Worm (Caenorhabditis elegans): ENCODE results near the gene srj-9.

Gene srj-9

DNA sequence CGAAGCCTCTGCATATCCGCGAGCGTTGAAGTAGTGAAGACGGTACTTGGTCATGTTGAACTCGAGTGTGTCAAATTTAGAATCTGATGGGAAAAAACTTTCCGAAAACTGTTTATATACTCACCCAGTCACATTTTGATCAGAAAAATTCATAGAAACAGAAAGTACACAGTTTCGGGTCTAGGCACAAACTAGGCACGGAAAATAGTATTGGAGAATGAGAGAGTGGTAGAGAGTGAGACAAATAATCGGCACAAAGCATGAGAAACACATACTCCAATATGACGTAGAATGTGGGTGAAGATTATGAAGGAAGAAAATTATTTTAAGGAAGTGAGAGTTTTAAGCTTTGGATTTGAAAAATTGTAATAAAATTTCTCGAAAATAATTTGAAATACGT, 36.7 kb downstream of the srj-9 start, which contains the start of gene gst-33:
gst-33 (minus strand) TSS at position 127 of the 400 bp plus-strand sequence.
- TF ChIP-seq nhr-76 (tag; optimal IDR thresholded peaks at IDR 0.05) (no peak), ceh-43 (GFP tag; optimal IDR thresholded peaks at IDR 0.05) (no peak), lsy-2 (tag; optimal IDR thresholded peaks at IDR 0.05) (no peak), sem-2 (GFP tag; optimal IDR thresholded peaks at IDR 0.05) (no peak), nhr-2 (tag; optimal IDR thresholded peaks at IDR 0.05) (no peak), ceh-83 (GFP tag; optimal IDR thresholded peaks at IDR 0.05) (no peak), blmp-1 (tag; optimal IDR thresholded peaks at IDR 0.05) (no peak), mab-5 (tag; optimal IDR thresholded peaks at IDR 0.05) (no peak), zip-8 (tag; optimal IDR thresholded peaks at IDR 0.05) (no peak), unc-120 (tag; optimal IDR thresholded peaks at IDR 0.05; ENCODE audit: poor library complexity, severe bottlenecking) (no peak), hlh-1 (tag; optimal IDR thresholded peaks at IDR 0.05) (no peak), lin-32 (GFP tag; optimal IDR thresholded peaks at IDR 0.05) (no peak)

DNA sequence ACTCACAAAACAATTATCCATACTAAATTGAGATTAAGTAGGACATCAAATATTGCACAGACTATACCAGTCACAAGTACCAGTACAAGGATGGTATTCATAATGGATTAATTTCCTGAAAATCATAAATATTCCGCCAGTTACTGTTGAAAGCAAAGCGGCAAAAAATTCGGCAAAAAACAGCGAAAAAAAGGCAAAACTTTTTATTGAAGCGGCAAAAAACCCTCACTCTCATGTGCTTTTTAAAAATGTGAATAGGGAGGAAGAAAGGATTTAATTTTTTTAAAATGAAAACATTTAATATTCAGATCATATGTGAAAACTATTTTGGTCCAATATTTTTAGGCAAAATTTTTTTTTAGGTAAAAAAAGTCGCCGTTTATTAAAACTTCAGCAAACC, 39.0 kb downstream of the srj-9 start, which contains the start of gene srbc-29:
srbc-29 (minus strand) TSS at position 101 of the 400 bp plus-strand sequence.
- TF ChIP-seq bed-3 (GFP tag; optimal IDR thresholded peaks at IDR 0.05), result no peak
- TF ChIP-seq elt-3 (tag; optimal IDR thresholded peaks at IDR 0.05), result no peak
- TF ChIP-seq tbx-8 (GFP tag; optimal IDR thresholded peaks at IDR 0.05), result no peak
- no peak for TF ChIP-seq M03D4.4 (tag; optimal IDR thresholded peaks at IDR 0.05)
- TF ChIP-seq ceh-83 (GFP tag; optimal IDR thresholded peaks at IDR 0.05), result no peak
- no peak for TF ChIP-seq blmp-1 (tag; optimal IDR thresholded peaks at IDR 0.05)
- no peak for TF ChIP-seq zip-8 (tag; optimal IDR thresholded peaks at IDR 0.05)
- TF ChIP-seq sptf-1 (tag; optimal IDR thresholded peaks at IDR 0.05), result no peak
- no peak for TF ChIP-seq ztf-11 (tag; optimal IDR thresholded peaks at IDR 0.05)
- no peak for TF ChIP-seq nhr-76 (tag; optimal IDR thresholded peaks at IDR 0.05)
- TF ChIP-seq unc-120 (tag; optimal IDR thresholded peaks at IDR 0.05; ENCODE audit: poor library complexity, severe bottlenecking), result no peak
- no peak for TF ChIP-seq mls-2 (tag; optimal IDR thresholded peaks at IDR 0.05)
- no peak for TF ChIP-seq lin-32 (GFP tag; optimal IDR thresholded peaks at IDR 0.05)
- no peak for TF ChIP-seq nhr-12 (tag; optimal IDR thresholded peaks at IDR 0.05)
- TF ChIP-seq mep-1 (tag; optimal IDR thresholded peaks at IDR 0.05), result no peak

DNA sequence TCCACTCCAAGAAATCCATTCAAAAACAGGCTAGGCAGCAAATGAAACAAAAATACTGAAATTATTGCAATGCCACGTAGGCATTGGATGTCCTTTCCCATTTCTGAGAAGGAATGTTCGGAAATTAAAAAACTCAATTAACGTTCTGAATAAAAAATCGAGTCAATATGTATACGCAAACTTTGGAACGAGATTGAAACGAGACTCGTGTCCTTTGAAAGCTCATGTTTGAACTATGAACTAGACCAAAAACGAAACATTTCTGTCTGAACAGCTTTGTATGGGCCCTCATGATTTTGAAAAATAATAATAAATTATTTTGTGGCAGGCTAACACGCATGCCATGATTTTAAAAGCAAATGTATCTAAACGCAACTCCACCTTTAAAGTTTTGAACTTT, 43.3 kb downstream of the srj-9 start, which contains the start of gene oac-2:
oac-2 (minus strand) TSS at position 101 of the 400 bp plus-strand sequence.
- TF ChIP-seq ceh-39 (tag; optimal IDR thresholded peaks at IDR 0.05) (no peak), flh-1 (GFP tag; optimal IDR thresholded peaks at IDR 0.05) (no peak), ceh-83 (GFP tag; optimal IDR thresholded peaks at IDR 0.05) (no peak), mls-2 (tag; optimal IDR thresholded peaks at IDR 0.05) (no peak), lin-13 (tag; optimal IDR thresholded peaks at IDR 0.05) (no peak), zip-8 (tag; optimal IDR thresholded peaks at IDR 0.05) (no peak), nhr-76 (tag; optimal IDR thresholded peaks at IDR 0.05) (no peak), bed-3 (GFP tag; optimal IDR thresholded peaks at IDR 0.05) (no peak), nhr-237 (tag; optimal IDR thresholded peaks at IDR 0.05) (no peak), unc-120 (tag; optimal IDR thresholded peaks at IDR 0.05; ENCODE audit: poor library complexity, severe bottlenecking) (no peak), mab-5 (tag; optimal IDR thresholded peaks at IDR 0.05) (no peak), unc-39 (tag; optimal IDR thresholded peaks at IDR 0.05) (no peak), sem-2 (GFP tag; optimal IDR thresholded peaks at IDR 0.05) (no peak), pha-4 (tag; optimal IDR thresholded peaks at IDR 0.05) (no peak), lin-32 (GFP tag; optimal IDR thresholded peaks at IDR 0.05) (no peak), cnd-1 (tag; optimal IDR thresholded peaks at IDR 0.05) (no peak), M03D4.4 (tag; optimal IDR thresholded peaks at IDR 0.05) (no peak), unc-62 (GFP tag; optimal IDR thresholded peaks at IDR 0.05) (no peak), sptf-1 (tag; optimal IDR thresholded peaks at IDR 0.05) (no peak), lsy-2 (tag; optimal IDR thresholded peaks at IDR 0.05) (no peak)

DNA sequence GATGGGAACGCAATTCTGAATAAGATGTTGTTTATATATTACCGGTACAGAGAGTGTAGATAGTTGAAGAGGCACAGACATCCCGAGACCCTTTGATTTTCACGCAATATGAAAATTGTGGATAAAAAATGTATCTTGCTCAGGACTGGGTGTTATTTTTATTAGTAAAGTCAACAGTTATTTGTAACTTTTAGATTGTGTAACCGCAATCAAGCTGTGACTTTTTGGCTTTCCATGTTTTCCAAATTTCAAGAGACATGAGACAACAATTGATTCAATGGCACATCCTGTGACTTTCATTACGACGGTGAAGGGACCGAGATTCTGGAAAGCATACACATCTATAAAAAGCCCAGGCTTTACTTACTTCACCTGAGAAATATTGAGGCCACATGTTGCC, 44.5 kb downstream of the srj-9 start:
- TF ChIP-seq mls-2 (tag; optimal IDR thresholded peaks at IDR 0.05), result no peak
- no peak for TF ChIP-seq lin-13 (tag; optimal IDR thresholded peaks at IDR 0.05)
- TF ChIP-seq sptf-1 (tag; optimal IDR thresholded peaks at IDR 0.05), result no peak
- TF ChIP-seq hlh-1 (tag; optimal IDR thresholded peaks at IDR 0.05), result no peak
- no peak for TF ChIP-seq lin-32 (GFP tag; optimal IDR thresholded peaks at IDR 0.05)
- no peak for TF ChIP-seq nhr-237 (tag; optimal IDR thresholded peaks at IDR 0.05)
- TF ChIP-seq cnd-1 (tag; optimal IDR thresholded peaks at IDR 0.05), result no peak
- TF ChIP-seq tbx-8 (GFP tag; optimal IDR thresholded peaks at IDR 0.05), result no peak
- no peak for TF ChIP-seq unc-120 (tag; optimal IDR thresholded peaks at IDR 0.05; ENCODE audit: poor library complexity, severe bottlenecking)
- no peak for TF ChIP-seq mab-5 (tag; optimal IDR thresholded peaks at IDR 0.05)
- TF ChIP-seq unc-39 (tag; optimal IDR thresholded peaks at IDR 0.05), result no peak
- TF ChIP-seq mep-1 (tag; optimal IDR thresholded peaks at IDR 0.05), result no peak
- no peak for TF ChIP-seq M03D4.4 (tag; optimal IDR thresholded peaks at IDR 0.05)
- no peak for TF ChIP-seq unc-62 (GFP tag; optimal IDR thresholded peaks at IDR 0.05)
- TF ChIP-seq ztf-11 (tag; optimal IDR thresholded peaks at IDR 0.05), result no peak
- TF ChIP-seq nhr-76 (tag; optimal IDR thresholded peaks at IDR 0.05), result no peak
- no peak for TF ChIP-seq ceh-83 (GFP tag; optimal IDR thresholded peaks at IDR 0.05)
- TF ChIP-seq blmp-1 (tag; optimal IDR thresholded peaks at IDR 0.05), result no peak
- TF ChIP-seq zip-8 (tag; optimal IDR thresholded peaks at IDR 0.05), result no peak
- no peak for TF ChIP-seq snpc-4 (tag; optimal IDR thresholded peaks at IDR 0.05)
